Worm (Caenorhabditis elegans): ENCODE results near the gene W01A11.1.

DNA sequence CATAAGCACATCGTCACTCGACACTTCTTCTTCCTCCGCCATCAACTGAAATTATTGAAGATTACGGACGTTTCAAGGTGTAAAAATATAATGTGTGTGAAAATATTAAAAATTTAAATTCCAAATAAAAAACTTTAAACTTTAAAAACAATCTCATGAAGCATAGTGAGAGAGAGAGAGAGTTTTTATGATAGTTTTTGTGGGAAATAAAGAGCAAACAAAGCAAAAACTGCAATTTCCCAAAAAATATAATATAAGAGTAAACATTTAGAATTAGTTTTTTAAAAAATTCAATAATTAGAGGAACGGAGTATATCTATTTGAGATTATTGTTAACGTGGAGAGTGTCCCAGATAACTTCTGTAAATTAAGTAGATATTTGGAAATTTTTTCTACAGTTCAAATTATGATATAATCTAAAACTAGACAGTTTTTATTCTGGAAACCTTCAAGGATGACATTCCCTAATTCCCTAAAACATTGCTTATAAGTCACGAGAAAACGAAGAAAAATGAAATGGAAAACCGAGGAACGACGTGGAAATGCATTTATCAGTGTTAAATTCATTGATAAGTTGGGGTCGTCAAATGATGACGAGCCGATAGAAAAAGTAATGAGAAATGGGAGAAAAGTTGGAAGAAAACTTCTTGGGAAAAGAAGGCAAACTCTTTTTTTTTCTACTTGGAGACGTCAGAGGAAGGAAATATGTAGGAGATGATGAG lies 47.6 kb downstream of the W01A11.1 start, which contains the start of gene dre-1:
- TF ChIP-seq Y48G9A.11 (GFP tag; IDR thresholded peaks at IDR 0.05): no peak
- no peak for TF ChIP-seq ceh-28 (tag; optimal IDR thresholded peaks at IDR 0.05)
- TF ChIP-seq F49E8.2 (tag; optimal IDR thresholded peaks at IDR 0.05; ENCODE audit: borderline replicate concordance): no peak
- TF ChIP-seq unc-62 (GFP tag; optimal IDR thresholded peaks at IDR 0.05 in 1 of 2): no peak
- no peak for TF ChIP-seq unc-62 (tag; optimal IDR thresholded peaks at IDR 0.05)
- TF ChIP-seq nhr-11 (tag; optimal IDR thresholded peaks at IDR 0.05): no peak
- TF ChIP-seq aly-2 (tag; optimal IDR thresholded peaks at IDR 0.05): no peak
